Worm (Caenorhabditis elegans): ENCODE results near the gene lact-2.

Gene lact-2

DNA sequence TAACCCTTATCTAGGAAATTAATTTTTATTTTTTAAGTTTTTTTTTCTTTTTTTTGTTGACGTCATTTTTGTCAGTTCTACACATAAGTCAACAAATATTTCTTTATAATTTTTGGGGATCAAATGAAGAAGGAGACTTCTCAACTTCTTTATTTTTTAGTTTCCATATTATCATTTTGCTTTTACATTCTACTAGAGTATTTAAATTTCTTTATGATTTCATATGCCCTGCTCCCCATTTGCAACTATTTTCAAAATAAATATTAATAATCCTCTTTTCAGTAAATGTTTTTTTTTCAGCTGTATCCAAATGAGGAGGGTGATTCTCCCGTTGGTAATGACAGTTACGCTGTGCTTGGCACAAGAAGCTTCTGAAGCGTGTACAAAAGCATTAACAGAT, 42.7 kb downstream of the lact-2 start, which contains the start of gene phg-1:
TSS of gene phg-1 (plus strand) at position 301 of the 400 bp plus-strand sequence.
- TF ChIP-seq hlh-1 (tag; optimal IDR thresholded peaks at IDR 0.05) (no peak), ces-1 (GFP tag; optimal IDR thresholded peaks at IDR 0.05) (no peak), mls-2 (tag; optimal IDR thresholded peaks at IDR 0.05) (no peak), nhr-237 (tag; optimal IDR thresholded peaks at IDR 0.05) (no peak), unc-39 (tag; optimal IDR thresholded peaks at IDR 0.05) (no peak), lin-13 (tag; optimal IDR thresholded peaks at IDR 0.05) (no peak), unc-120 (tag; optimal IDR thresholded peaks at IDR 0.05; ENCODE audit: poor library complexity, severe bottlenecking) (no peak), pha-4 (tag; optimal IDR thresholded peaks at IDR 0.05) (no peak), sptf-1 (tag; optimal IDR thresholded peaks at IDR 0.05) (no peak), nhr-76 (tag; optimal IDR thresholded peaks at IDR 0.05) (no peak), mep-1 (tag; optimal IDR thresholded peaks at IDR 0.05) (no peak)

DNA sequence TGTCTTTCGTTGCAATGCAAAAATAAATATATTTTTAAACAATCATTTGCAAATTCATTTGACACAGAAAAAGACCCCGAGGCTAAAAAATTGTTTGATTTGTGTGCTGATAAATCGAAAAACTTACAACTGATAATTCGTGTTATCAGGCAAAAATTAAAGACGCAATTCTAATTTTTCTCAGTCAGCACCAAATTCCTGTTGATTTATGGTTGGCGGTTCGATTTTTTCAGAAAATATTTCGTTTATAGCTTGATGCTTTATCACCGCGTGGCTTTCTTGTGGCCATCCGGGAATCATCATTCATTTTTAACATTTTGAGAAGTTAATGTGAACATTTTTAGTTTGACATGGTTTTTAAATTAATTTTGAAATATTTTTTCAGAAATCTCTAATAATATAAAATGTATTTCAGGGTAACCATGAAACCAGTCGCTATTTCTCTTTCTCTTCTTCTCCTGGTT, 44.5 kb downstream of the lact-2 start, which contains the start of gene asah-2:
TSS of gene asah-2 (plus strand) at position 414 of the 464 bp plus-strand sequence.
- TF ChIP-seq unc-120 (tag; optimal IDR thresholded peaks at IDR 0.05; ENCODE audit: poor library complexity, severe bottlenecking) = no peak
- TF ChIP-seq nhr-12 (tag; optimal IDR thresholded peaks at IDR 0.05) = no peak
- TF ChIP-seq hlh-1 (tag; optimal IDR thresholded peaks at IDR 0.05) = no peak
- no peak for TF ChIP-seq mls-2 (tag; optimal IDR thresholded peaks at IDR 0.05)
- TF ChIP-seq drap-1 (GFP tag; optimal IDR thresholded peaks at IDR 0.05) = no peak
- no peak for TF ChIP-seq lin-13 (tag; optimal IDR thresholded peaks at IDR 0.05)
- TF ChIP-seq ces-1 (GFP tag; optimal IDR thresholded peaks at IDR 0.05) = no peak
- TF ChIP-seq bed-3 (GFP tag; optimal IDR thresholded peaks at IDR 0.05) = no peak
- TF ChIP-seq nhr-2 (tag; optimal IDR thresholded peaks at IDR 0.05) = no peak

DNA sequence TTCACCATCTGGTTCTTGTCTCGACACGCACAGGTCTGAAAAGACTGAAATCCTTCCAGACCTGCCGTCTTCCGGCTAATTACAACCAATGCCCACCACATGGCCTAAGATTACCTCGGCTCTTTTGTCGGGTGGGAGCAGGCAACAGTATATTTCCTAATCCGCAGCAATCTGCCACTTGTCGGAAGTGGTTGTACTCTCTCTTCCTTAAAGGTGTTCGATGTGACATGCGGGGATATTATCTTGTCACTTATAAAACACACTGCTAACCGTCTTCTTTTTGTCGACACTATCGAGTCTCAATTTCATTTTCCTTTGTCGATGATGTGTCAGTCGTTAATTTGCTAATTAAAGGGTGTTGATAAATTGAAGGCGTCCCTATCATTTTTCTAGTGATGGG, 49.4 kb downstream of the lact-2 start, which contains the start of gene F27E5.3:
TSS of gene F27E5.3 (minus strand) at position 101 of the 400 bp plus-strand sequence.
- TF ChIP-seq pha-4 (tag; optimal IDR thresholded peaks at IDR 0.05) (no peak), nhr-2 (tag; optimal IDR thresholded peaks at IDR 0.05) (peak; percentile 40), mab-5 (tag; optimal IDR thresholded peaks at IDR 0.05) (no peak), ceh-39 (tag; optimal IDR thresholded peaks at IDR 0.05) (no peak), sptf-1 (tag; optimal IDR thresholded peaks at IDR 0.05) (no peak), lsy-2 (tag; optimal IDR thresholded peaks at IDR 0.05) (no peak)

DNA sequence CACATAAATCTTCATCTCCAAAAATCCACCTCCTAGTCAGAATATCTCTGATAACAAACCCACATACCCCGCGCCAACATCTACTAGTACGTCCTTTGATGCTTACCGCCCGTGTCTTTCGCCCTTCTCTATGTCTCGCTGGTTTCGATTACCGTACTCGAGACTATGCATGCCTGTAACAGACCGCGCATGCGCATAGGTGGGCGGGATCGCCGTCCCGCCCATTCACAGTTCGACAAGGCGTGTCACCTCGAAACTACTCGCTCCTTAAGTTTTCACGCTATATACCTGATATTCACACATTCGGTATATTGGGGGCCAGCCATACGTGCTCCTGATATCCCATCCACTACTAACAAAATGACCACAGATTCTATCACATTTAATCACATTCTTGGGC, 51.8 kb downstream of the lact-2 start, which contains the start of gene pax-3:
TSS of gene pax-3 (plus strand) at position 83 of the 400 bp plus-strand sequence.
- TF ChIP-seq flh-1 (GFP tag; optimal IDR thresholded peaks at IDR 0.05) = no peak
- no peak for TF ChIP-seq elt-3 (tag; optimal IDR thresholded peaks at IDR 0.05)
- peak; percentile 71 for TF ChIP-seq lsy-2 (tag; optimal IDR thresholded peaks at IDR 0.05)
- TF ChIP-seq elt-1 (tag; optimal IDR thresholded peaks at IDR 0.05; ENCODE audit: borderline replicate concordance, insufficient read depth) = no peak

DNA sequence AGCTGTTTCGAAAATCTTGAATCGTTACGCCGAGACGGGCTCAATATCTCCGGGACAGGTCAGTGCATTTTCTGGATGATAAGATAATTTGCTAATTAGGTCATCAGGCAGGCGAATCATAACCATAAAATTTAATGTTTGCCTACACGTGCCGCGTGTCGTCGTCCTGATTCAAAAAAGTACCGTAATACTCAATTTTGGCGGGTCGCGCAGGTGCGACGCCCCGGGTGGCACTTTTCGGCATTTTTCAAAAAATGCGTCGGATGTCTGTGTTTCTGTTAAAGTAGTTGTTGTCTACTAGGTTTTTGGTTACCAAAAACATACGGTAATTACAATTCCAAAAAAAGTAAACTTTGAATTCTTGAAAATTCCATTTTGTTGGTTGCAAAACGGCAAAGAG, 52.8 kb downstream of the lact-2 start:
- TF ChIP-seq zip-8 (tag; optimal IDR thresholded peaks at IDR 0.05) = no peak
- TF ChIP-seq lsy-2 (tag; optimal IDR thresholded peaks at IDR 0.05) = no peak
- no peak for TF ChIP-seq ces-1 (GFP tag; optimal IDR thresholded peaks at IDR 0.05)
- no peak for TF ChIP-seq elt-3 (tag; optimal IDR thresholded peaks at IDR 0.05)
